Worm (Caenorhabditis elegans): ENCODE measurements around the gene mcu-1.

The mcu-1 gene

DNA sequence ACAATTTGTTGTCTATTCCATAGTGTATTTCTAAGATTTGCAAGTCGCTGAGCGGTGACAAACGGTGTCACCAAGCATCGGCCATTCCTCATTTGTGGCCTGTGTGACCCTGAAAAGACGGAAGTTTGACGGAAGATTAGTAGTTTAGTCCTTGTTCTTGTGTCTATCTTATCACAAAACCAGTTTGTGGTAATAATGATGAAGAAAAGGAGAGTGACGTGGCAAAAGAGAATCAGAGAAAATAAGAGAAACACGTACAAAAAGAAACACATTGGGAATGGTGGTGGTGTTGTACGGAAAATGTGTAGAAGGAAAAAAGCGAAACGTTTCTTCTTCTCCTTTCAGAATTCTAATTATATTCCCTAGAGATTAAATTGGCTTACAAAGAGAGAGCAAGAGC is at the start of gene mcu-1:
mcu-1 (minus strand) TSS at position 109 of the 400 bp plus-strand sequence.
- TF ChIP-seq T22C8.4 (GFP tag; IDR thresholded peaks at IDR 0.05) (no peak), ztf-23 (GFP tag; IDR thresholded peaks at IDR 0.05) (no peak), med-1 (GFP tag; optimal IDR thresholded peaks at IDR 0.05; ENCODE audit: insufficient read depth) (no peak), cog-1 (tag; optimal IDR thresholded peaks at IDR 0.05) (no peak), flt-1 (GFP tag; IDR thresholded peaks at IDR 0.05) (no peak)

DNA sequence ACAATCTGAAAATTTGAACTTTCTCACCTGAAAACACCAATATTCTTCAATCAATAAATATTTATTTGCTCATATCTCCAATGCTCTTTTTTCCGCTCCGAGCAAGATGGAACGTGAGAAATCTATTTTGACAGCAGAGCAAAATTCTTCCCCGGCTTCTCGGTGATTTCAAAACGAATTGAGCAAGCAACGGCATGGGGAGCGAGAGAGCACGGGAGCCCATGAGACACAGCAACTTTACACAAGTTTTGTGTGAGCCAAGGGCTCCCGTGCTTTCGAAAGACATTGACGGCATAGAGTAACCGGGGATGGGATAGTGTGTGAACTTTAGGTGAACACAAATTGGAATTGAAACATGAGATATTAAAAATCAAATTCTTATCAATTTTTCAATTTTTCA is 47.8 kb upstream of the mcu-1 start:
- no peak for TF ChIP-seq med-1 (GFP tag; optimal IDR thresholded peaks at IDR 0.05; ENCODE audit: insufficient read depth)
- no peak for TF ChIP-seq klf-2 (GFP tag; conservative IDR thresholded peaks at IDR 0.05)
- TF ChIP-seq ref-1 (GFP tag; conservative IDR thresholded peaks at IDR 0.05): no peak
- no peak for TF ChIP-seq cog-1 (tag; optimal IDR thresholded peaks at IDR 0.05)
- TF ChIP-seq ztf-23 (GFP tag; IDR thresholded peaks at IDR 0.05): no peak
- no peak for TF ChIP-seq T22C8.4 (GFP tag; IDR thresholded peaks at IDR 0.05)
- TF ChIP-seq ztf-29 (GFP tag; IDR thresholded peaks at IDR 0.05): no peak
- TF ChIP-seq flt-1 (GFP tag; IDR thresholded peaks at IDR 0.05): no peak
- TF ChIP-seq tab-1 (GFP tag; IDR thresholded peaks at IDR 0.05): no peak

ce11 chrIV:5985823-5986222 is 46.8 kb upstream of the mcu-1 start:
- TF ChIP-seq med-1 (GFP tag; optimal IDR thresholded peaks at IDR 0.05; ENCODE audit: insufficient read depth) (no peak), flt-1 (GFP tag; IDR thresholded peaks at IDR 0.05) (no peak), ztf-23 (GFP tag; IDR thresholded peaks at IDR 0.05) (no peak), ztf-29 (GFP tag; IDR thresholded peaks at IDR 0.05) (no peak)

ce11 chrIV:5985422-5985821 is 46.4 kb upstream of the mcu-1 start:
- no peak for TF ChIP-seq flt-1 (GFP tag; IDR thresholded peaks at IDR 0.05)
- no peak for TF ChIP-seq ref-1 (GFP tag; conservative IDR thresholded peaks at IDR 0.05)
- TF ChIP-seq ztf-23 (GFP tag; IDR thresholded peaks at IDR 0.05): no peak
- no peak for TF ChIP-seq T22C8.4 (GFP tag; IDR thresholded peaks at IDR 0.05)
- TF ChIP-seq ztf-29 (GFP tag; IDR thresholded peaks at IDR 0.05): no peak
- TF ChIP-seq med-1 (GFP tag; optimal IDR thresholded peaks at IDR 0.05; ENCODE audit: insufficient read depth): no peak
- no peak for TF ChIP-seq klf-2 (GFP tag; conservative IDR thresholded peaks at IDR 0.05)
- TF ChIP-seq tab-1 (GFP tag; IDR thresholded peaks at IDR 0.05): no peak
- TF ChIP-seq cog-1 (tag; optimal IDR thresholded peaks at IDR 0.05): no peak

- no peak for TF ChIP-seq tab-1 (GFP tag; IDR thresholded peaks at IDR 0.05)
- no peak for TF ChIP-seq cog-1 (tag; optimal IDR thresholded peaks at IDR 0.05)
- TF ChIP-seq ztf-23 (GFP tag; IDR thresholded peaks at IDR 0.05): no peak
Observed at ce11 chrIV:5983191-5983590, 44.2 kb upstream of the mcu-1 start.

- TF ChIP-seq ztf-29 (GFP tag; IDR thresholded peaks at IDR 0.05): no peak
- no peak for TF ChIP-seq med-1 (GFP tag; optimal IDR thresholded peaks at IDR 0.05; ENCODE audit: insufficient read depth)
- TF ChIP-seq ztf-23 (GFP tag; IDR thresholded peaks at IDR 0.05): no peak
- no peak for TF ChIP-seq klf-2 (GFP tag; conservative IDR thresholded peaks at IDR 0.05)
- no peak for TF ChIP-seq ref-1 (GFP tag; conservative IDR thresholded peaks at IDR 0.05)
- TF ChIP-seq flt-1 (GFP tag; IDR thresholded peaks at IDR 0.05): no peak
- no peak for TF ChIP-seq cog-1 (tag; optimal IDR thresholded peaks at IDR 0.05)
- TF ChIP-seq T22C8.4 (GFP tag; IDR thresholded peaks at IDR 0.05): no peak
- no peak for TF ChIP-seq tab-1 (GFP tag; IDR thresholded peaks at IDR 0.05)
Observed at ce11 chrIV:5979818-5980217, 40.8 kb upstream of the mcu-1 start.

- TF ChIP-seq ztf-29 (GFP tag; IDR thresholded peaks at IDR 0.05) (no peak), ref-1 (GFP tag; conservative IDR thresholded peaks at IDR 0.05) (no peak), klf-2 (GFP tag; conservative IDR thresholded peaks at IDR 0.05) (no peak), cog-1 (tag; optimal IDR thresholded peaks at IDR 0.05) (no peak), ztf-23 (GFP tag; IDR thresholded peaks at IDR 0.05) (no peak), med-1 (GFP tag; optimal IDR thresholded peaks at IDR 0.05; ENCODE audit: insufficient read depth) (no peak), tab-1 (GFP tag; IDR thresholded peaks at IDR 0.05) (no peak), flt-1 (GFP tag; IDR thresholded peaks at IDR 0.05) (no peak), T22C8.4 (GFP tag; IDR thresholded peaks at IDR 0.05) (no peak)
Observed at ce11 chrIV:5977276-5977675, 38.2 kb upstream of the mcu-1 start.

ce11 chrIV:5975202-5975601 is 36.2 kb upstream of the mcu-1 start, which contains the start of gene unc-44:
TSS of gene unc-44 (plus strand) at chrIV:5975557.
- TF ChIP-seq ztf-23 (GFP tag; IDR thresholded peaks at IDR 0.05): no peak
- TF ChIP-seq med-1 (GFP tag; optimal IDR thresholded peaks at IDR 0.05; ENCODE audit: insufficient read depth): no peak
- TF ChIP-seq ref-1 (GFP tag; conservative IDR thresholded peaks at IDR 0.05): no peak
- no peak for TF ChIP-seq T22C8.4 (GFP tag; IDR thresholded peaks at IDR 0.05)
- no peak for TF ChIP-seq cog-1 (tag; optimal IDR thresholded peaks at IDR 0.05)
- no peak for TF ChIP-seq flt-1 (GFP tag; IDR thresholded peaks at IDR 0.05)
- no peak for TF ChIP-seq klf-2 (GFP tag; conservative IDR thresholded peaks at IDR 0.05)
- no peak for TF ChIP-seq ztf-29 (GFP tag; IDR thresholded peaks at IDR 0.05)
- no peak for TF ChIP-seq tab-1 (GFP tag; IDR thresholded peaks at IDR 0.05)

- TF ChIP-seq cog-1 (tag; optimal IDR thresholded peaks at IDR 0.05) (peak; percentile 56), ztf-29 (GFP tag; IDR thresholded peaks at IDR 0.05) (no peak), flt-1 (GFP tag; IDR thresholded peaks at IDR 0.05) (peak; percentile 59; the same call in 1 of the 2 replicates)
Observed at ce11 chrIV:5973947-5974495, 35.0 kb upstream of the mcu-1 start.

- TF ChIP-seq T22C8.4 (GFP tag; IDR thresholded peaks at IDR 0.05) (no peak), tab-1 (GFP tag; IDR thresholded peaks at IDR 0.05) (no peak), ref-1 (GFP tag; conservative IDR thresholded peaks at IDR 0.05) (no peak), klf-2 (GFP tag; conservative IDR thresholded peaks at IDR 0.05) (no peak), med-1 (GFP tag; optimal IDR thresholded peaks at IDR 0.05; ENCODE audit: insufficient read depth) (no peak), flt-1 (GFP tag; IDR thresholded peaks at IDR 0.05) (no peak), ztf-23 (GFP tag; IDR thresholded peaks at IDR 0.05) (no peak), cog-1 (tag; optimal IDR thresholded peaks at IDR 0.05) (no peak), ztf-29 (GFP tag; IDR thresholded peaks at IDR 0.05) (no peak)
Observed at ce11 chrIV:5970526-5970925, 31.5 kb upstream of the mcu-1 start.
